Worm (Caenorhabditis elegans) whole organism, L4 larva: ENCODE measurements around the gene Y105C5A.8.

Experiments
- lin-39 ChIP-seq: fragments of 150-350 bp; optimal IDR thresholded peaks from 2 replicates; lab custom pipeline; 2014; ENCODE audit warnings: missing biosample characterization, missing genetic modification reagents, missing genetic modification characterization
- lir-3 ChIP-seq: sonication (generic microtip); optimal IDR thresholded peaks from 2 replicates; lab custom pipeline; 2016; ENCODE audit warnings: mild to moderate bottlenecking, missing genetic modification characterization, missing compliant biosample characterization
- nhr-6 ChIP-seq: fragments of 150-350 bp; optimal IDR thresholded peaks from 2 replicates; lab custom pipeline; 2014; ENCODE audit warnings: missing biosample characterization, missing genetic modification characterization
- unc-130 ChIP-seq: sonication (generic microtip); optimal IDR thresholded peaks from 2 replicates; lab custom pipeline; 2016; ENCODE audit warnings: missing genetic modification reagents, missing genetic modification characterization, missing compliant biosample characterization

- TF ChIP-seq nhr-6 (tag; lab: Kevin White, UChicago) (no peak), lin-39 (no peak), unc-130 (GFP tag; lab: Kevin White, UChicago) (no peak), lir-3 (tag; lab: Kevin White, UChicago) (no peak)
Measured at ce11 chrIV:15658444-15658843, 41.6 kb upstream of the Y105C5A.8 start.
